Fruit fly (Drosophila melanogaster) ovary, adult (tissue): ENCODE results near the gene CG42789.

Experiments used
- CG17801 ChIP-seq: fragments of 200-800 bp; optimal IDR thresholded peaks from 2 replicates; lab custom pipeline; 2019; ENCODE audit warnings: missing biosample characterization, mild to moderate bottlenecking, missing genetic modification characterization, moderate library complexity; ENCODE audit not compliant: partially characterized antibody

Gene CG42789

DNA sequence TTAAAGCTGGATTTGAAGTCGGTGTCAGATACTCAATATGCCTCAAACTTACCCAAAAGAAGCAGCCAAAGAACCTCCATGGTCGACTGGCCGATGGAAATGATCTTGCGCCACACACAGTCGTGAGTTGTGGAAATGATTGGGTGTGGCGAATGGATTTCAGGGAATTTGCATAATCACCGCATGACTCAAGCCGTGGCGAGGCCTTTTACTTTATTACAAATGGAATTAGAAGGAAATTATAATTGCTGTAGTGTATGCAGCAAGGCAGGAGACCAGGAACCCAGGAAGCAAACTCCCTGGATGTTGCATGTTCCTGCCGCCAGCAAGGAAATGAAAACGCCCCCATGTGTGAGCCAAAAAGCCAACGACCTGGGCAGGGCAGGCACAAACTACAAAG lies at the start of gene CG42789:
CG42789 (minus strand) TSS at position 101 of the 400 bp plus-strand sequence.
- TF ChIP-seq CG17801 (GFP tag; lab: Kevin White, UChicago) = no peak

DNA sequence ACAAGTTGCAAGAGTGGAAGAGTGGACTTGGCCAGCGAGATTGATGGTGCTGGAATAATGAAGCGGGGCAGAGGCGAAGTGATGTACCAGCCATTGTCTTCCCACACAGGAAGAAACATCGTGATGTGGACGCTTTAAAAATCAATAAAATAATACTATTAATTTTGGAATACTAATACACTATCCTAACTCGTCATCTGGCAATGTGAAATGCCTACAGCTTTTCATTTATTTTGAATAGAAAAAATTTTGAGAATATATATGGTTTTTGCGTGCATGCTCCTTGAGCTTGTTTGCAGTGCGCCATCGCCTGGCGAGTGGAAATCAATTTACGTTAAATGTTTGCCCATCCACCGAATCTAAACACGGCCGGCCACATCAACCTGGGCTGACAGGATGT lies 47.9 kb upstream of the CG42789 start:
- no peak for TF ChIP-seq CG17801 (GFP tag; lab: Kevin White, UChicago)

DNA sequence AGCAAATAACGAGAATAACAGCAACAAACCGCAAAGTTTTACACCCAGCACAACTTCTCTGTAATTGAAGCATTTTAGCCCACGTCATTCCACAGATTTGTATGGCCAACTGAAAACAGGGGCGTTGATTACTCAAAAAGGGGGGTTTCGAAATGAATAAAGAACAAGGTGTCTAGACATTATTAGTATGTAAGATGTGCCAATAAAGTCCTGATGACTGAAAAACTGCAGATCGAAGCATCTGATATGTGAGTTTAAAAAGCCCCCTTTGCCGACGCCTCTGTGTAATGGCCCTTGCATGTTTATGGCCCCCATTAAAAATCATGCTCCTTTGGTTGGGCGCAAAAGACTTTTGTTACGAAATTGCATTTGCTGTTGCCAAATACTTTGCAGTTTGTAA lies 37.1 kb upstream of the CG42789 start:
- TF ChIP-seq CG17801 (GFP tag; lab: Kevin White, UChicago) = no peak

DNA sequence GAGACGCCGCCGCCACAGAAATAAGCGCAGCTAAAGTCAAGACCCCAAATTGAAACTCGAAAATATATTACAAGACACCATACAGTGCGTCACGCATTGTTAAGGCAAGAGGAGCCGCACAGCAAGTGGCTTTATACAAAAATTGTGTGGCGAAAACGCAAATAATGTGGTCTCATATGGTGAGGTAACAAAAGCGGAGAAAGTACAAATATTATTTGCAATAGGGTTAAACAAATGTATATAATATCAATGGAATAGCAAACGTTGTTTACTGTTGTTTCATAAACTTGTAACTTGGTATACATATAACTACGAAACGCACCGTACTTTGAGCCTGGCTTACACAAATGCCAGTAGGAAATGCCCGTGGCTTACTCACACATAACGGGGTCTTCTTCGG lies 20.8 kb upstream of the CG42789 start:
- TF ChIP-seq CG17801 (GFP tag; lab: Kevin White, UChicago) = no peak

DNA sequence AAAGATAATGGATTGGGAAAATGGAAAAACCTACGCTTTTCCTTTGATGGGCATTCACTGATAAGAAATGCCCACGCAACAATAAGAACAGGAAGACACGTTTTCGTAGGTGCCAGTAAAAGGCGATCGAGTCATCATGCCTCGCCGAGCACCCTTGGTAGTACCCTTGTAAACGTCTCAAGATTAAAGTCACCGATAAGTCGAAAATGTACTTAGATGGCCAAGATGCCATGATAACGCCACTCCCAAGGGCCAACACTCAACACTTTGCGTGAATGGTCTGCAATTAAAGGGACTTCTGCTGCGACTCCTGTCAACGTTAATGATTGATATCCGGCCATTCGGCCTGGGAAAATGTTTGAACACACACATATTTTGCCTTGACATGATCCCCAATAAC lies 19.1 kb upstream of the CG42789 start:
- TF ChIP-seq CG17801 (GFP tag; lab: Kevin White, UChicago) = no peak

DNA sequence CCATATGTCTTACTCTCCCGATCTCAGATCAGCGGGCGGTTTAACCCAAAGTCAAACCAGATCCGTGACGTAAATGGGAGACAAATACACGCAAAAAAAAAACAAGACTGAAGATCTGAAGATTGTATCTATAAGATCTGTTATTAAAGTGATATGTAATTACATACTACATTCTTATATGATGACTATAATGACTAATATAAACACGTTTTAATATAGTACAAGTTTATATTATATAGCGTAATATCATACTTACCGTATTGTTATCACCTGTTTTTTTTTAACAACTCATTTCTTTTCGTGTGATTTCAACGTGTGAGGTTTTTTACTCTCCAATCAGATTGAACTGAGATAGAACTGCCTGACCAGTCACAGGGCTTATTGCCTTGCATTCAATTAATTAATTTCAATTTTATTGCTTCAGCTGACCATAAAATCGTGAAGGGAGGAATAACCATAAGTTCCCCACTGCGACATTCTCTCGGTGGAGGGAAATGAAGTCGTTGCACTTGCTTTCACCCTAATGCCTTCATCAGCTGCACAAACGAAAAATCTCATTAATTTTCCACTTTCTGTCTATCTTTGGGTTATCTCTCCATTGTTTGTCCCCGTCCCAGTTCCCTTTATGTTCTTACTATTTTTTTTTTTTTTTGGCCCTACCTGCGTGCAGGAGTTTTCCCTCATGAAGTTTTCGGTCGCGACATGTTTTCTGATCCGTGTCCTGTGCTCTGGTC lies 17.6 kb upstream of the CG42789 start:
- TF ChIP-seq CG17801 (GFP tag; lab: Kevin White, UChicago) = no peak

DNA sequence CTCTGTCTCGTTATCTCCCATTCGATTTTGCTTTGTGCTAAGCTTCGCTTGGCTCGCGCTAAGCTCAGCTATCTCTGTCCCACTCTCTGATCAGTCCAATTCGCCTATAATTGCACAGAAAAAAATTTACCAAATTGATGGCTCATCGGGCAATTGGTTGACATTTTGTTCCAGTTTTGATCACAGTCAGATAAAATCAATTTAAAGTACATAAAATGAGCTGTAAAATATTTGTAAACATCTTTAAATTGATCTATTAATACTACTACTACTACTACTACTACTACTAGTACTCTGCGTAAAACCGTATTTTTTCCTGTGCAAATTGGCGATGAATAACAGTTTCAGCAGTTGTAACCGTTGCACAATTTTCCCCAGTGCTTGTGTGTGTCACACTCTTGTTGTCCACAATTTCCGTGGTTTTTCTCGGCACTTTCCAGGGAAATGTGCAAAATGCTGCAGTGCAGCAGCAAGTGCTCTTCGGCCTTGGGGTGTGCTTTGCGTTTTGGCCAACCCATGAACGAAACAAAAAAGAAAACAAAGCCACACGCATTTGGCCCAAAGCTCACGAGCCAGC lies 15.6 kb upstream of the CG42789 start:
- TF ChIP-seq CG17801 (GFP tag; lab: Kevin White, UChicago) = peak; percentile 38

DNA sequence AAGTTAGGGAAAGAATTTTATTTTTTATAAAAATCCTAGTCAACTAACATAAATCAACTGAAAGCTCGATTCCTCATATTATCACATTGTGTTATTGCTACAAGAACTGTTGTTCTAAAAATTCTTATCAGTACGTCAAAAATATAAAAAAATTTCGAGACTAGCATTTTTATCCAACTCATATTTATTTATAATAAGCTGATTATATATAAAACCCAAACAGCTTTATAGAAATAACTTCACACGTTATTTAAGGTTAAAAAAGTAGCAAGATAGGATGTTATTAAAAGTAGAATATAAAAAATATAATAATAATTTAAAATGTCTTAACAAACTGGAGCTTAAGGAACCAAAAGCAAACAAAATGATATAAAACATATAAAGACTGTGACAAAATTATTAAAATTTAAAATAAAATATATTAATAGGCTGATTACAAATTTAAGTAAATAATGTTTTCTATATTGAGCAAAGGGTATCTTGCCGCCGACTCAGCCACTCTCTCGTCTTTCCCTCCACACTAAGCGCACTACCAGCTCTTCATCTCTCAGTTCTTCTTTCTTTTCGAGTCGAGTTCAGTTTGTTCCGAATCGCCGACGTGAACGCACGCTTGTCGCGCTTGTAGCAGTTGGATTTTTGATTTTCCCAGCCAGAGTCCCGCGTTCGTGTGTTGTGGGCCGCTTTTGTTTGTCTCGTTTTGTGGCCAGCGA lies 14.6 kb upstream of the CG42789 start, which contains the start of gene Tl:
Tl (plus strand) TSS at position 573 of the 710 bp plus-strand sequence.
- TF ChIP-seq CG17801 (GFP tag; lab: Kevin White, UChicago) = no peak

DNA sequence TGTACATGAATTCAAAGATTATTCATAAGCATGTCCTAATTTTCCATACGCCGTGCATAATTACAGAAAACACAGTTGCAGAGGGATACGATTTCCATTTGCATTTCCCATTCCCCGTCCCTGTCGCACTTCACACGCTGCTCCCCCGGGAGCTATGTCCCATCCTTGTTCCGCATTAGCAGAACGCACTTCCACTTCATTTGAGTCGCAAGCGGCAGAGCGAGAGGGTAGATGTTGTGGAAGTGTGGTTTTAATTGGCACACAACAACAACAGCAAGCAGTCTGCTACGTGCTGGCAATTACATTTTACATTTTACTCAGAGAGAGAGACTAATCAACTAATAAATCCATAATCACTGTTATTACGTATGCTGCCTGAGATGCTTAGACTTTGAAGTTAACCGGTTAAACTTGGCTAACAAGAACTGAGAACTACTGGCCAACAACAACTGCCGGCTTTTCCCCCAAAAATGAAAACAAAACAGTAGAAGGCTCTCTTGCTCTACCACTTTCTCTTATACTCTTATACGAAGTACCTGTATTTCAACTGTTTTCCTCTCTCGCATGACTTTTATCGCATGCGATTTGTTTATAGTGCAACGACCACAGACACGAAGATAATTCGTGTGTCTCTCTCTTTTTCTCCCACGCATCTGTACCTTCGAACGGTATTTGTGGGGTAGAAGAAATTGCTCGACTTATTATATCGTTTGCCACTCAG lies 13.9 kb upstream of the CG42789 start:
- TF ChIP-seq CG17801 (GFP tag; lab: Kevin White, UChicago) = no peak

DNA sequence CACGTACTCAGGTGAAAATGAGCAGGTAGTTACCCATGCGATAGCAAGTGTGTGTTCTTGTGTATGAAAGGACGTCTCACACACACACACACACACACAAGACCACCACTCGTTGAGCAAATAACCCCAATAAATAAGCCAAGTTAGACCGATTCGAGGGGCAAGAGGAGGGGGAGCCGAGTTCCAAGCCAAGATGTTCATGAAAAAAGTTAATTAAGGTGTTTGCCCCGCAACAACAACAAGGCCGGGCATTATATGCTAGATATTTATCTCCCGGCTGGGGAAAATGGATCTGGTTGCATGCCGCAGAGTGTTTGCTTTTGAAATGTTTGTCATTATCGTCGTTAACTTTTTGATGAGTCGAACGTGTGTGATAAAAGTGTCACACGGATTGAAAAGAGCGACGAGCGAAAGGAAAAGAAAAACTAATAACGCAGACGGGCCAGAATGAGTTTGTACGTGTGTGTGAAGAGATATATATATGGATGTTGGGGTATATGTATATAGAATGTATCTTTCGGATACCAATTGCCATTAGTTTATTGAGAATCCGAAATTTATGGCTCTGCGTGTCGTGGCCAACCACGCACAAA lies 12.6 kb upstream of the CG42789 start:
- no peak for TF ChIP-seq CG17801 (GFP tag; lab: Kevin White, UChicago)

DNA sequence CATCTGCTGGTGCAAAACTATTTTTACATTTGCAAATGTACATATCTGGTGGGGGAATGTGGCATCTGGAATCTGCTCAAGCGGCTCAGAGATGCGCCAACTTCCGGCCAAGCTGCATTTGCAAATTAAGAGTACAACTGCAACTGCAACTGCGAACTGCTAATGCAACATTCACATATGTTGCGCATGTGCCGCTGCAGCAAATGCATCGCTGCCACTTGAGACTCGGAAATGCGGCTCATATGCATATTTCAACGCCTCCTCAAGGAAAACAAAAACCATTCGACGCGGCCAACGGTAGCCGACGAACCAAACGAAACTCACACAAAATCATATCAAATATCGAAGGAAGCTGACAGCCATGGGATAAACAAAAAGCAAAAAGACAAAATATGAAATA lies 11.4 kb upstream of the CG42789 start:
- no peak for TF ChIP-seq CG17801 (GFP tag; lab: Kevin White, UChicago)

DNA sequence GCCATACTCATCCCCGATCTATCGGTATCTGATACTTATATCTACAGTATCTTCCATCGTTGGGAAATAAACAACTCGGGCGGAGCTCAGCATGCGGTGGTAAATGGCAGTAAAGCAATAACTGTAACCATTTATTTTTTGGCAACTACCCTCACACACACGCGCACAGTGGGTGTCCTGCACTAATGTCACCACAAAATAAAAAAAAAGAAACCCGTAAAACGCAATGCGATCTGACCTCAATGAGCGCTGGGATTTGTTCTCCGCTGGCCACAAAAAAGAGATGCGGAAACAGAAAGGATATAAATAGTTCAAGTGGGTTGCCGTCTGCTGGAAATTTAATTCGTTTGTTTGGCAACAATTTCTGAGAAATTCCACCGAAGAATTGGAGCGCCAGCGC lies 7.8 kb upstream of the CG42789 start:
- no peak for TF ChIP-seq CG17801 (GFP tag; lab: Kevin White, UChicago)

DNA sequence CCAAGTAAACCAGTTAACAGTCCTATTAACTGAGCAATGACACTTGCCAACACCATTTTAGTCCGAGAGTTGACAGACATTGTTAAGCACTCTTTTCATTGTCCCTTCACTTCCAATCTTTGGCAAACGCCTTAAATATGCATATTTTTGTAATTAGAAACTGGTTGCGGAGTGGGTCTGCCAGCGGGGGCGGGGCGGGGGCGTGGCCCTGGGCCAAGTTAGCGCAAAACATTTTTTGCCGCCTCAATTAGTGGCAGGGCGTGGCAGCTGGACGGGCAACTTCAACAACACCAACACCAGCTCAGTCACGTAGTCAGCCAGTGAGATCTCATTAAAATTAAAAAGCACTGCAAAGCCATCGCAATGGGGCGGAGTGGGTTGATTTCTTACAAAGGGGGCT lies 22.3 kb downstream of the CG42789 start:
- TF ChIP-seq CG17801 (GFP tag; lab: Kevin White, UChicago) = no peak

DNA sequence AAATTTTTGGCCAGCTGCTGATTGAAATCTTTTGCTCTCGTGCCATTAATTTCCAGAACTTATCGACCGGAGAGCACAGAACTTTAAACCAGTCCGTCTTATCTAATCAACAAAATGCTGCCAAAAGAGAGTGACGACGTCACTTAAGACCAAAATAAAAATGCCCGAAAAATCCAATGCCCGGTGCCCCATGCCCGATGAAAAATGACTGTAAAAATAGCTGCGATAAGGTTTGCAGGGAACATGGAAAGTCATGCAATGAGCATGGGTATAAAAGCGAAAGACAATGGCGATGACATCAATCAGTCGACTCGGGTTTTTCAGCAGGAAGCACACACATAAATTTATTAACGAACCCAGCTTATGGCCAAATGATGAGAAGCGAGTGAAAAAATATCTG lies 46.7 kb downstream of the CG42789 start, which contains the start of gene CG14247:
CG14247 (plus strand) TSS at position 301 of the 400 bp plus-strand sequence.
- no peak for TF ChIP-seq CG17801 (GFP tag; lab: Kevin White, UChicago)

DNA sequence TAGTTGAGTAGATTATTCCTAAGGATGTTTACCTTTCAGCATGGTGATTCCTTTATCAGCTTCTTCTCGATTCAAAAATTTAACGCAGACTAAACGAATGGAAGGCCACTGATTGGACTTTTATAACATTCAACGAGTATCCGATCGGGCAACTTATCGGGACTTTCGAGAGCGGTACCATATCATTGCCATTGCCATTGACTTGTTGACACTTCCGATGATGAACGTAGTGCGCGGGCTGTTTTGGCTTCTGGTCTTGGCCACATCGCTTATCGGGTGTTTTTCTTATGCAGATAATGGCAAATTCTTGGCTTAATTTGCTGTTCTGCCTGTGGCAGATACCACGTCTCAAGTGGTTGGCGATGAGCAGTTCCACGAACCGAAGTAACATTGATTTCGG lies 47.8 kb downstream of the CG42789 start, which contains the start of gene CG6403:
CG6403 (minus strand) TSS at position 101 of the 400 bp plus-strand sequence.
- no peak for TF ChIP-seq CG17801 (GFP tag; lab: Kevin White, UChicago)
